Fruit fly (Drosophila melanogaster) whole organism: ENCODE results near the gene CG6785.
A peak's percentile ranks its signal among the peaks of the same experiment; 100 is the strongest.
"Not testable (repeated sequence)": the region's sequence is repeated elsewhere in the genome, so short reads cannot be mapped to it uniquely, and the experiment has no call there.

Experiments
- CG8478 ChIP-seq: fragments of >200 bp; optimal IDR thresholded peaks from 2 replicates; lab custom pipeline; 2018; ENCODE audit warnings: inconsistent platforms
- Dll ChIP-seq: fragments of >200 bp; optimal IDR thresholded peaks from 2 replicates; lab custom pipeline; 2017
- EcR ChIP-seq, 2 experiments: fragments of >200 bp; optimal IDR thresholded peaks; 2 replicates each; lab custom pipeline; 2017; ENCODE audit warnings: missing biosample characterization in 2 of 2, missing genetic modification characterization in 2 of 2, missing genetic modification reagents in 2 of 2
- pan ChIP-seq: fragments of >200 bp; optimal IDR thresholded peaks from 2 replicates; lab custom pipeline; 2017
- psq ChIP-seq: fragments of >200 bp; optimal IDR thresholded peaks from 2 replicates; lab custom pipeline; 2017
- usp ChIP-seq: fragments of >200 bp; optimal IDR thresholded peaks from 2 replicates; lab custom pipeline; 2017; ENCODE audit warnings: missing biosample characterization, missing genetic modification characterization, mixed read lengths

The CG6785 gene

DNA sequence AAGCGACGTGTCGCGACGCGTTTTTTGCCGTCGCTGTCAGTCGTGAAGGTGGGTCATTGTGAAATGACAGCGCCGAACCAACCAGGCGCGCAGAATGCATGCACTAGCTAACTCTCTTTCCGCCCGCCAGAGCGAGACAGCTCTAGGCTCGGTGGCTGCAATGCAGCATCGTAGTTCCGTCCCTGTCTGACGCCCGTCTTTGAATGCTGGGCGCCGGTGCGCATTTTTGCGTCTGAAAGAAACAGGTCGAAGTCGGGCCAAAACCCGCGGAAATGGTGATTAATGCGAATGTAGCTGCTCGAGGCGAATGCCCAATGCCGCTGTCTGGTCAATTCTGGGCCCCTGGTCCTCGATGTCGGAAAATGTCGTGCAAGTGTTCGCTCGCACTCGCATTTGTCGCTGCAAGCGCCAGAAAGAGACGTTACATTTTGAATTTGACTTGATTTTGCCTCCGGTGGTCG, 37.6 kb downstream of the CG6785 start:
- TF ChIP-seq usp (GFP tag; lab: Kevin White, UChicago) (no peak), pan (lab: Kevin White, UChicago) (no peak), EcR (GFP tag; optimal IDR thresholded peaks at IDR 0.05; lab: Kevin White, UChicago) (peak; percentile 60 to 85), CG8478 (lab: Kevin White, UChicago) (peak; percentile 69), Dll (lab: Kevin White, UChicago) (peak; percentile 21), psq (lab: Kevin White, UChicago) (no peak)

DNA sequence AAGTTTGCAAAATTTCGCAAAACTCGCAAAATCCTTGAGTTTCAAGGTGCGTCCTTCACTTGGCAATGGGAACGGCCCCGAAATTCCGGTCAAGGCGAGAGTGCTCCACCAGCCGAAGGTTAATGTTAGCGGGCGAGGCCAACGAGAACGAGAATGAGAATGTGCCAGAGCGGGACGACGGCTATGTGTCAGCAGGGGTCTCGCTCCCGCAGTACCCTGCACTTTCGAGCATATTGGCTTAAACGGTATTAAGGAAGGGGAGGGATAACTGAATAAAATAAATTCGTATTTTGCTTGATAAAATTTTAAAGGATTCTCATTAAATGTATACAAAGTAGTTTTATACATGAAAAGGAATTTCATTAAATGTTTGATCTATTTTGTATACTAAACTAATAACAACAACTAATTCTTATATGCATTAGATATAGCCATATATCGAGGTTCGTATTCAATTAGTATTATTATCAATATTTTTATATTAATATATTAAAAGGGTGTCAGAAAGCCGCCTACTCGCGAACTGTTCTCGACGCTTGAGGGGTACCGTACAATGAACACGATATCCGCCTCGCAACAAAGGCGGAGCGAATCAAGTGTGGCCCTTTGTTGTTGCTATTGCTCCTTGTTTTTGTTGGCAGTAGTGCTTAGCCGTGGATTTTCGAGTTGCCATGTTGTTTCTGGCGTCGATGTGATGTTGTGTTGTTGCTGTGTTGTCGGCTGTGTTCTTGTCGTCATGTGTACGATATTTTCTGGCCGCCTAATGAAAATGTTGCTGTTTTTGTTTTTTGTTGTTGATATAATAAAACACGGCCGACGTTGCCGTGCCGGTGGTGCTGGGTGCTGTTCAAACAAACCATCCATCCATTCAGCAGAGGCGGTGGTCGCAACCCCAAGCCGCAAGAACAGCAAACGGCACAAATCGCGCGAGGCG, 38.3 kb downstream of the CG6785 start:
- TF ChIP-seq psq (lab: Kevin White, UChicago) (no peak), pan (lab: Kevin White, UChicago) (peak; percentile 80), usp (GFP tag; lab: Kevin White, UChicago) (no peak), CG8478 (lab: Kevin White, UChicago) (peak; percentile 32)

DNA sequence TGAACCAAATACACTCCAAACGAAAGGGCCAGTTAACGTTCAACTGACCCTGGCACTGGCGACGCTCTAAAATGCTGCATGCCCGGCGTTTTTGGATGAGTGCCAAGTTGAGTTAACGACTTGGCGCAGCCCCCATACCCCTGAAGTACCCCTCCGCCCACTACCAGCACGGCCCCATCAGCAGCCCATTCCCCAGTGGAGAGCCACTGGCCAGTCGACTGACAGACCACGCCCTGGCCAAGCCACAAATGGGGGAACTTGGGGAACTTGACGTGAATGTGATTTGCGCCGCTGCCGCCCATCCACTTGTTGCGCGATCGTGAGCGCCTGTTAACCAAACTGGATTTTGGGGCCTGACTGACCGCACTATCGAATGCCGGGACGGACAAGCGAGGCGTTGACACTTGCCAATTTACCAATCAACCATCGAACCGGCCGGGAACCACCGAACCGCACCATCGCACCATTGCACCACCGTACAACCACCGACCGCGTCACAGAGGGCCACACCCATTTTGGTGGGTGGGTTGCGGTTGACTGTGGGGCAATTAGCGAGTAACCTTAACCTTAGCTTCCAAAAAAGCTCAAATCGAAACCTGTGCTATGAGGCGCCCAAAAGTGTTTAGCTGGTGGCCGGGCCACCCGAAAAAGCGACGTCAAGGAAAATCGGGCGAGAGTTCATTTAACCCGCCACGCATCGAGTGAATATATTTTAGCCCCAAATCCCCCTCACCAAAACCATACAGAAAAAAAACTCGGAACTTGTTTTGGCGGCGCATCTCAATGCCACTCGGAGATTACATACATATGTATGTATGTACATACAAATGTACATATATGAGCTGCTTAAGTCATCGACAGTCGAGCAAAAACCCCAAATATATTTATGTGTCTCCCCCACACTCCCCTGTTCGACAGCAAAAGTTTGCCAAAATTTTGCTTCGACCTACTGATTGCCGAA, 39.3 kb downstream of the CG6785 start:
- TF ChIP-seq CG8478 (lab: Kevin White, UChicago) (no peak), psq (lab: Kevin White, UChicago) (no peak), EcR (GFP tag; optimal IDR thresholded peaks at IDR 0.05; lab: Kevin White, UChicago) (peak; percentile 81 to 82), Dll (lab: Kevin White, UChicago) (peak; percentile 73), usp (GFP tag; lab: Kevin White, UChicago) (no peak), pan (lab: Kevin White, UChicago) (no peak)

DNA sequence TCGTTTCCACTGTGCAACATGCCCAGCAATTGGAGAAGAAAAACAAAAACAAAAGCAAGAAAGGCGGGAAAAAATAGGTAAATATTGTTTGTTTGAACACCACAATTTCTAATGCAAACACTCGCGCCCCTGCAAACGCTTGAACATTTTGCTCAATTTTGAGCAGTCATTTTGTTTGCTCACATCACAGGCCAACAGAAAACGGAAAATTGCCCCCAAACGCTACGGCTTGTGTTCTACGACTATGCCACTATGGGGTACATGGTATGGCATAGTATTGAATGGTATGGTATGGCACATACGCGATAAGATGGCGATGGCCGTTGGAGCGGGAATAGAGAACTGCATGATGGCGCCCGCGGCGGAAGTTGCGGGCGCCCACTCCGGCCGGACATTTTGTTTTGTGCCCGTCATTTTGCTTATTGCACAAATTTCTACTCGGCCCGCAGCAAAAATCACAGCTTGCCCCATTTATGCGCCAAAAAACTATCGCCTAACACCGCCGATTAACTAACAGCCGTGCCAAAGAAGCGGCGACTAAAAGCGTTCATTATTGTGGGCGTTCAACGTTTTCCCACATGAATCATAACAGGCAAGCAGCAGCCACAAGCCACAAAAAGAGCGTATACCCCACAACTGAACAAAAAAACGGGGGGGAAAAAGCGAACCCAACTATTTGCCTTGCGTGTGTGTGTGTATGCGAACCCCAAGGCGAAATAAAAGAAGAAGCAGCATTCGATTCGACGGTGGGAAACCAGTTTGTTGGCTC, 40.6 kb downstream of the CG6785 start:
- TF ChIP-seq usp (GFP tag; lab: Kevin White, UChicago): no peak
- TF ChIP-seq pan (lab: Kevin White, UChicago): no peak
- no peak for TF ChIP-seq CG8478 (lab: Kevin White, UChicago)
- TF ChIP-seq Dll (lab: Kevin White, UChicago): no peak
- no peak for TF ChIP-seq psq (lab: Kevin White, UChicago)
- TF ChIP-seq EcR (GFP tag; optimal IDR thresholded peaks at IDR 0.05; lab: Kevin White, UChicago): peak in 1 of 2 experiments; percentile 51

DNA sequence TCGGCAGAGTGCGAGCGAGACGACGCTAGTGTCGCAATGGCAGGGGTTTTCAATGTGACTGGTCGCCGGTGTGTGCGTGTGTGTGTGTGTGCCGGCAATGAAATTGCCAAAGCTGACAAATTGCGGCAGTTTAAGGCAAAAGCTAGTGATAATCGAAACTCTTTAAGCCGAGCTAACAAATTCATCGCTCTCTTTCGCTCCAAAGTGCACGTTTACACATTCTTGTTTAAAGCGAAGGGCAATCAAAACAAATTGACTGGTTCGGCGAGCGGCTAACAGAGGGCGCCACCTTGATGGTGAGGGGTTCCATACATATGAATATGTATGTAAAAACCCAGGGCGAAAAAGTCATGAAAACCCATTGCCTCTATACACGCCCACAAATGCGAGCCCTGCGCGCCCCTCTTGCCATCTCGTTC, 41.2 kb downstream of the CG6785 start:
- no peak for TF ChIP-seq usp (GFP tag; lab: Kevin White, UChicago)
- TF ChIP-seq Dll (lab: Kevin White, UChicago): no peak
- no peak for TF ChIP-seq CG8478 (lab: Kevin White, UChicago)

DNA sequence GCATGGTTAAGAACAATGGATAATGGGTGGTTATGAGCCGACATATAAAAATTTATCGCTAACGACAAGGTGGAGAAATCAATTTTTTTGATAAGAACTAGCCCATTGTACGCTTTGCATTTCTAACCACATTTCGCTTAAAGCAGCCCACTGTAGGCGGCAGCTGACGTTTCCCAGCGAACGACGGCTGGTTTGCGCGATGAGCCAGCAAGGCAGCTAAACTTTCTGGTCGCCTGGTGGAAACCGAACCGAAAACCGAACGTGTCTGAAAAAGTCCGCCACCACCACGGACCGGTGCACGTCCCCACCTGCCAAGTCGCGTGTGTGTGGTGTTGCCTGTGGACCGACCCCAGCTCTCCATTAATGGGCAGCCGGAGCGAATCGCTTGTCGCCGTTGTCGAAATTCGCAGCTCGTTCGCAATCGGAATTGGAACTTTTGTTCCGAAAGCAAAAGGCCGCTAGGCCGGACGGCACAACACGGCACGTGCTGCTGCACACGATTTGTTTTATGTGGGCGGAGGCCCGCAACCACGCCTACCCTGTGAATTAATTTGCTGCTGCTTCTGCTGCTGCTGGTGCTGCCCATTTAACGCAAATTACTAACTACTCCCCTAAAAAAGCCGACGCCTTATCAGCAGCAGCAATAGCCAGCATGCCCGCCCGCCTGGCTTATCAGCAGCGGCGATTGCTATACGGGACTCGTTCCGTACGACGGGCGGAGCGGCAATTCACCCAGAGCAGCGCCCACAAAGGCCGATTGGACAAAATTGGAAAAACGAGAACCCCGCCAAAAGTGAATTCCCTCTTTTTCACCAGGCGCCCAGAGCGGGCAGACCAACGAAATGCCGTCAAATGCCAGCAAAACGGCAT, 41.8 kb downstream of the CG6785 start:
- TF ChIP-seq pan (lab: Kevin White, UChicago): no peak
- TF ChIP-seq psq (lab: Kevin White, UChicago): no peak
- TF ChIP-seq CG8478 (lab: Kevin White, UChicago): no peak
- peak; percentile 50 for TF ChIP-seq Dll (lab: Kevin White, UChicago)
- TF ChIP-seq EcR (GFP tag; optimal IDR thresholded peaks at IDR 0.05; lab: Kevin White, UChicago): no peak

DNA sequence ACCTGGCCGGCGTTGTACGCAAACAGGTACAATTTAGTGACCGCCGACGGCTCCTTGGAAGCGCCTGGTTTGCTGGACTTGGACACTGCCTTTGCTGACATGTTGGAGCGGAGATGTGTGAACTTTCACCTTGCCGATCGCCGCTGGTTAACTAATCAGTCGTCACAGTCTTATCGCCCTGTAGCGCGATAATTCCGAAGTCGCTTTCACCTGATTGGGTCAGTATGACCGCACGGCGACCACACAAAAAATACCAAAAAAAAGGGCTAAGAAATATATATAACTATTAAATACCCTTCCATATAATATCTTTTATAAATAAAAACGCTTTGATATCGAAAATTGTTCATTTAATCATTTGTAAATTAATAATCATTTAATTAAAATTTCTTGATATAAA, 42.9 kb downstream of the CG6785 start, which contains the start of gene Hacd1:
Gene Hacd1, minus strand, starts transcription at position 216 of the 400 bp plus-strand sequence.
- TF ChIP-seq EcR (GFP tag; optimal IDR thresholded peaks at IDR 0.05; lab: Kevin White, UChicago): no peak
- no peak for TF ChIP-seq usp (GFP tag; lab: Kevin White, UChicago)
- no peak for TF ChIP-seq CG8478 (lab: Kevin White, UChicago)
- no peak for TF ChIP-seq psq (lab: Kevin White, UChicago)
- no peak for TF ChIP-seq Dll (lab: Kevin White, UChicago)
- TF ChIP-seq pan (lab: Kevin White, UChicago): no peak

DNA sequence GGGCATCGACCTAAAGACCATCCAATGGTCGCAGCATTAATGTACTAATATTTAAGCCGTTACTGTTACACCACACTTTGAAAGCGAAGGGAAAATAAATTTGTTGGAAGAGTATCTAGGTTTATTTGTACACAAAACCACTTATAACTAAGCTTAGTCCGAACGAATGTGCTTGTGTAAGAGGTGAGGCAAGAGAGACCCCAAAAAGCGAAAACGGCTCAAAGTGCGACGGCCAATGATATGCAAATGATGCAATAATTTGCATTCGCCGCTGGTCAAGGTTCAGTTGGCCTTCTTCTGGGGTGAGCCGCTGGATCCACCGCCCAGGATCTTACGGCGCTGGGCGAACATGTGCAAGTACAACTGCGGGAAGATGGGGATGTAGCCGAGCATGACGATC, 43.9 kb downstream of the CG6785 start:
- TF ChIP-seq Dll (lab: Kevin White, UChicago): no peak
- TF ChIP-seq EcR (GFP tag; optimal IDR thresholded peaks at IDR 0.05; lab: Kevin White, UChicago): no peak

DNA sequence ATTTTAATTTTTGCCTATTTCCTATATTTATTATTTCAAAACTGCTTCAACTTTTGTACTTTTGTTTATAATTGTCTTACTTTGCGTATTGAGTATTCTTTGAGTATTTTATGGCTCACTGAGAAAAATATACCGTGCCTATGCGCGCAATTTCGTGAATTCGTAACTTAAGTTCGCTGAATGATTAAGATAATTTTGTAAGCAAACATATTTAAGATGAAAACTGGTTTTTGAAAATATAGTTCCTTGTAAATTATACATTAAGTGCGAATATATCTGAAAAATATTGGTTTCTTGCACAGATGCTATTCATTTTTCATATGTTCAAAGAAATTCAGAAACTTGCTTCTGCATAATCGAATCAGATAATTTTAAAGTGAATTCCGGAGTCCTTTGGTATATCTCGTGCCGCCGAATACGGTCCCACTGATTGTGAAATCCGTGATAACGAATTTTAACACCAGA, 45.7 kb downstream of the CG6785 start, which contains the start of the genes CG18787 and Nfs1:
Gene CG18787, minus strand, starts transcription at position 101 of the 465 bp plus-strand sequence.
Gene Nfs1, plus strand, starts transcription at position 415 of the 465 bp plus-strand sequence.
- not testable (repeated sequence) for TF ChIP-seq Dll (lab: Kevin White, UChicago); pan (lab: Kevin White, UChicago); EcR (GFP tag; optimal IDR thresholded peaks at IDR 0.05; lab: Kevin White, UChicago)
